Worm (Caenorhabditis elegans): ENCODE measurements around the gene ccpp-6.

- TF ChIP-seq K09A11.1 (tag; optimal IDR thresholded peaks at IDR 0.05; ENCODE audit: insufficient read depth) (no peak), hlh-13 (GFP tag; optimal IDR thresholded peaks at IDR 0.05) (no peak), ceh-48 (tag; optimal IDR thresholded peaks at IDR 0.05) (no peak), sox-4 (tag; optimal IDR thresholded peaks at IDR 0.05) (no peak), odd-2 (tag; optimal IDR thresholded peaks at IDR 0.05) (no peak), T23F11.4 (GFP tag; optimal IDR thresholded peaks at IDR 0.05) (no peak), pag-3 (tag; optimal IDR thresholded peaks at IDR 0.05; ENCODE audit: borderline replicate concordance) (no peak), eyg-1 (tag; optimal IDR thresholded peaks at IDR 0.05) (no peak), dmd-4 (tag; optimal IDR thresholded peaks at IDR 0.05; ENCODE audit: borderline replicate concordance) (no peak), syd-9 (tag; optimal IDR thresholded peaks at IDR 0.05) (no peak), pqm-1 (tag; optimal IDR thresholded peaks at IDR 0.05) (no peak), ceh-30 (tag; optimal IDR thresholded peaks at IDR 0.05) (no peak), nhr-11 (tag; optimal IDR thresholded peaks at IDR 0.05) (no peak)
Measured at ce11 chrII:5412467-5412866, 25.4 kb upstream of the ccpp-6 start, which contains the start of the genes EEED8.13 and EEED8.18.

All from whole organism, late embryonic.